Fruit fly (Drosophila melanogaster): ENCODE results near the gene CG31178.

DNA sequence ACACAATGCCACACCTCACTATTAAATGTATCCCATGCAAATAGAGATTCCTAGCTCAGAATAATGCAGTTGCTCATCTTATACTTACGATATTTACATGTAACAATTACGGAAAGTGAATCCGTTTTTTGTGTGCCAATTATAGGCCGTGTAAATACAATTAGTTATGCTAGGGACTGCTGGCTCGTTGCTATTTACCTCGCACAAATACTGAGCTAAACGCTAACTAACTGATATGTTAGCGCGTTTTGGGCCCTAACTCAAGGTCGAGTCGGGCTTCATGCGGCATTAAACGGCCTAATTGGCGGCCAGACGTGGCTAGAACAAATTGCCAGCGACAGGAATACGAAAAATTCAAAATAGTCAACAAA, 16.7 kb upstream of the CG31178 start:
- TF ChIP-seq h (optimal IDR thresholded peaks at IDR 0.05) (no peak), ttk (optimal IDR thresholded peaks at IDR 0.05) (no peak), Sin3A (optimal IDR thresholded peaks at IDR 0.05) (no peak), psq (optimal IDR thresholded peaks at IDR 0.05) (no peak)

Data from Kc167 (cell line).